Worm (Caenorhabditis elegans) whole organism, L1 larva: ENCODE measurements around the gene F29B9.12.

Experiments
- F16B12.6 ChIP-seq: fragments of 150-350 bp; optimal IDR thresholded peaks from 2 replicates; lab custom pipeline; 2014; ENCODE audit warnings: missing biosample characterization, missing genetic modification characterization
- Y116A8C.19 ChIP-seq: sonication (generic microtip); optimal IDR thresholded peaks from 2 replicates; lab custom pipeline; 2016; ENCODE audit warnings: missing compliant biosample characterization, missing genetic modification characterization, borderline replicate concordance
- ama-1 ChIP-seq: fragments of 150-350 bp; optimal IDR thresholded peaks from 2 replicates; lab custom pipeline; 2014
- blmp-1 ChIP-seq: fragments of 150-350 bp; optimal IDR thresholded peaks from 2 replicates; lab custom pipeline; 2014; ENCODE audit warnings: missing biosample characterization, missing genetic modification characterization
- ceh-82 ChIP-seq, 3 experiments: fragments of 150-350 bp in 1 of 3; sonication (generic microtip) in 2 of 3; optimal IDR thresholded peaks; 2 replicates each; lab custom pipeline; 2014 to 2017; ENCODE audit warnings: missing biosample characterization in 3 of 3, missing genetic modification characterization in 3 of 3
- ceh-90 ChIP-seq: sonication (generic microtip); optimal IDR thresholded peaks from 2 replicates; lab custom pipeline; 2016; ENCODE audit warnings: missing genetic modification characterization, missing compliant biosample characterization
- dsc-1 ChIP-seq: sonication (generic microtip); optimal IDR thresholded peaks from 2 replicates; lab custom pipeline; 2016; ENCODE audit warnings: mild to moderate bottlenecking, missing genetic modification characterization, missing compliant biosample characterization
- egl-13 ChIP-seq: sonication (generic microtip); optimal IDR thresholded peaks from 2 replicates; lab custom pipeline; 2016; ENCODE audit warnings: missing genotype, missing genetic modification reagents, missing genetic modification characterization, missing compliant biosample characterization
- egl-27 ChIP-seq, 2 experiments: fragments of 150-350 bp in 1 of 2; sonication (generic microtip); optimal IDR thresholded peaks; 3 replicates each; lab custom pipeline; 2017 to 2018; ENCODE audit warnings: missing biosample characterization in 2 of 2, missing genetic modification characterization in 2 of 2, missing genetic modification reagents in 2 of 2
- elt-2 ChIP-seq: sonication (generic microtip); optimal IDR thresholded peaks from 2 replicates; lab custom pipeline; 2016; ENCODE audit warnings: missing genetic modification characterization, mild to moderate bottlenecking, inconsistent platforms, missing compliant biosample characterization, missing genetic modification reagents
- elt-3 ChIP-seq, 6 experiments: fragments of 150-350 bp in 1 of 6; sonication (generic microtip); optimal IDR thresholded peaks; 2 replicates each; lab custom pipeline; 2017 to 2018; ENCODE audit warnings: missing biosample characterization in 6 of 6, missing genetic modification characterization in 6 of 6, inconsistent platforms in 1 of 6
- fkh-10 ChIP-seq: sonication (generic microtip); optimal IDR thresholded peaks from 2 replicates; lab custom pipeline; 2017; ENCODE audit warnings: missing biosample characterization, missing genetic modification reagents, missing genetic modification characterization
- grh-1 ChIP-seq: fragments of 200-800 bp; sonication (Bioruptor generic); IDR thresholded peaks from 2 replicates; pipeline ENCODE4 v1.3.6; 2022; ENCODE audit warnings: missing genetic modification reagents, missing genetic modification characterization, missing compliant biosample characterization
- hlh-17 ChIP-seq: fragments of 200-800 bp; sonication (Bioruptor generic); optimal IDR thresholded peaks from 2 replicates; lab custom pipeline; 2018; ENCODE audit warnings: missing genetic modification characterization, mild to moderate bottlenecking, missing compliant biosample characterization, moderate library complexity, borderline replicate concordance
- hlh-4 ChIP-seq: sonication (generic microtip); optimal IDR thresholded peaks from 2 replicates; lab custom pipeline; 2016; ENCODE audit warnings: mild to moderate bottlenecking, missing genetic modification characterization, missing compliant biosample characterization
- isw-1 ChIP-seq: fragments of 200-800 bp; sonication (Bioruptor generic); IDR thresholded peaks from 2 replicates; pipeline ENCODE4 v1.3.6; 2022; ENCODE audit warnings: missing genetic modification characterization, missing compliant biosample characterization
- lin-13 ChIP-seq: fragments of 150-350 bp; optimal IDR thresholded peaks from 2 replicates; lab custom pipeline; 2014; ENCODE audit warnings: missing biosample characterization, missing genetic modification reagents, missing genetic modification characterization
- lin-15B ChIP-seq: fragments of 150-350 bp; sonication (generic microtip); optimal IDR thresholded peaks from 3 replicates; lab custom pipeline; 2014; ENCODE audit warnings: missing biosample characterization, missing genetic modification characterization
- lsy-2 ChIP-seq, 2 experiments: fragments of 150-350 bp; optimal IDR thresholded peaks; 2 replicates each; lab custom pipeline; 2014; ENCODE audit warnings: missing biosample characterization in 2 of 2, missing genetic modification characterization in 2 of 2
- mef-2 ChIP-seq: fragments of 150-350 bp; optimal IDR thresholded peaks from 2 replicates; lab custom pipeline; 2014; ENCODE audit warnings: missing biosample characterization, missing genetic modification characterization
- nhr-28 ChIP-seq: fragments of 150-350 bp; optimal IDR thresholded peaks from 2 replicates; lab custom pipeline; 2014; ENCODE audit warnings: missing biosample characterization, missing genetic modification characterization
- nhr-47 ChIP-seq: sonication (generic microtip); optimal IDR thresholded peaks from 2 replicates; lab custom pipeline; 2016; ENCODE audit warnings: mild to moderate bottlenecking, missing genetic modification characterization, moderate library complexity, missing compliant biosample characterization
- nhr-84 ChIP-seq: sonication (generic microtip); optimal IDR thresholded peaks from 2 replicates; lab custom pipeline; 2017; ENCODE audit warnings: missing biosample characterization, missing genetic modification characterization
- pag-3 ChIP-seq: sonication (generic microtip); optimal IDR thresholded peaks from 2 replicates; lab custom pipeline; 2017; ENCODE audit warnings: missing genetic modification characterization, mild to moderate bottlenecking, missing compliant biosample characterization, antibody characterized with exemption, borderline replicate concordance; ENCODE audit not compliant: insufficient read depth
- pax-3 ChIP-seq: fragments of 200-800 bp; sonication (Bioruptor generic); optimal IDR thresholded peaks from 2 replicates; lab custom pipeline; 2018; ENCODE audit warnings: mild to moderate bottlenecking, missing genetic modification characterization, moderate library complexity, missing compliant biosample characterization
- pqm-1 ChIP-seq: sonication (generic microtip); optimal IDR thresholded peaks from 3 replicates; lab custom pipeline; 2017; ENCODE audit warnings: missing biosample characterization, missing genetic modification characterization
- rnt-1 ChIP-seq: sonication (generic microtip); optimal IDR thresholded peaks from 2 replicates; lab custom pipeline; 2016; ENCODE audit warnings: mild to moderate bottlenecking, missing genetic modification characterization, moderate library complexity, missing compliant biosample characterization
- snu-23 ChIP-seq: sonication (generic microtip); optimal IDR thresholded peaks from 2 replicates; lab custom pipeline; 2016; ENCODE audit warnings: missing genetic modification characterization, missing compliant biosample characterization
- sptf-1 ChIP-seq: fragments of 150-350 bp; optimal IDR thresholded peaks from 2 replicates; lab custom pipeline; 2014; ENCODE audit warnings: missing biosample characterization, missing genetic modification characterization
- unc-62 ChIP-seq: fragments of 150-350 bp; optimal IDR thresholded peaks from 2 replicates; lab custom pipeline; 2014; ENCODE audit warnings: missing biosample characterization, missing genetic modification reagents, missing genetic modification characterization
- unc-98 ChIP-seq: fragments of 200-800 bp; sonication (Bioruptor generic); IDR thresholded peaks from 2 replicates; pipeline ENCODE4 v1.3.6; 2022; ENCODE audit warnings: missing genetic modification characterization, missing compliant biosample characterization
- vab-15 ChIP-seq: sonication (generic microtip); optimal IDR thresholded peaks from 2 replicates; lab custom pipeline; 2017; ENCODE audit warnings: missing genotype, mild to moderate bottlenecking, missing genetic modification characterization, missing compliant biosample characterization
- xbp-1 ChIP-seq: sonication (generic microtip); optimal IDR thresholded peaks from 2 replicates; lab custom pipeline; 2016; ENCODE audit warnings: missing genetic modification characterization, missing compliant biosample characterization
- zag-1 ChIP-seq: fragments of 150-350 bp; optimal IDR thresholded peaks from 2 replicates; lab custom pipeline; 2014; ENCODE audit warnings: missing biosample characterization, missing genetic modification characterization
- ztf-4 ChIP-seq: fragments of 150-350 bp; optimal IDR thresholded peaks from 2 replicates; lab custom pipeline; 2014; ENCODE audit warnings: missing biosample characterization, missing genetic modification characterization

Gene F29B9.12

DNA sequence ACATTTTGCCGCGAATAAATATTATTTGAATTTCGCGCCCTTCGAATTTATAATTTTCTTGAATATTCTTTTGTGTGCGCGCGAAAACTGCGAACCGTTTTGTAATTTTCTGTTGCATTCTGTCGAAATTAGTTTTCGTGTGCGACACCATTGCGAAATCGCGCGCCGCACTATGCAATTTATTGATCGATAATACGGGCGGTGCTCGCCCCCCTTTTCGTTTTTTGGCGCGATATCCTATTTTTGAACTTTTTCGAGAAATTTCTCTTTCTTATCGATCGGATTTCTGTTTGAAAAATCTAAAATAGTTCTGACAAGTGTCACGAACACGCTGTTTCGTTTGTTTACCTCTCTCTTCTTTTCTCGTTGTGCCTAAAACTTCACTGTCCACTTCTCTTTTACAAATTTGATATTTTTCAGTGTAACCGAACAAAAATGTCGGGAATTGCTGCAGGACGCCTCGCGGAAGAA lies 18.7 kb upstream of the F29B9.12 start, which contains the start of gene ubc-9 (continued):
- TF ChIP-seq vab-15 (tag; lab: Kevin White, UChicago) (peak; percentile 0), xbp-1 (tag; lab: Kevin White, UChicago) (peak; percentile 70), blmp-1 (tag; lab: Kevin White, UChicago) (peak; percentile 49), nhr-47 (tag; lab: Kevin White, UChicago) (peak; percentile 82), lin-13 (GFP tag; lab: Kevin White, UChicago) (peak; percentile 88), nhr-28 (tag; lab: Kevin White, UChicago) (no peak), lsy-2 (tag; optimal IDR thresholded peaks at IDR 0.05; lab: Kevin White, UChicago) (peak; percentile 74 to 76), mef-2 (tag; lab: Kevin White, UChicago) (no peak), unc-62 (GFP tag; lab: Kevin White, UChicago) (no peak), isw-1 (peak; percentile 69), pag-3 (tag; lab: Kevin White, UChicago) (no peak), elt-2 (tag; lab: Kevin White, UChicago) (peak; percentile 31), ceh-82 (tag; optimal IDR thresholded peaks at IDR 0.05; lab: Kevin White, UChicago) (peak in 2 of 3 experiments; percentile 65 to 80), lin-15B (tag; lab: Kevin White, UChicago) (peak; percentile 70), snu-23 (GFP tag; lab: Kevin White, UChicago) (peak; percentile 88), elt-3 (tag; optimal IDR thresholded peaks at IDR 0.05; lab: Kevin White, UChicago) (peak in 2 of 6 experiments; percentile 18 to 25), F16B12.6 (tag; lab: Kevin White, UChicago) (peak; percentile 16)
- TF ChIP-seq, all 84 proteins: peak for 46

DNA sequence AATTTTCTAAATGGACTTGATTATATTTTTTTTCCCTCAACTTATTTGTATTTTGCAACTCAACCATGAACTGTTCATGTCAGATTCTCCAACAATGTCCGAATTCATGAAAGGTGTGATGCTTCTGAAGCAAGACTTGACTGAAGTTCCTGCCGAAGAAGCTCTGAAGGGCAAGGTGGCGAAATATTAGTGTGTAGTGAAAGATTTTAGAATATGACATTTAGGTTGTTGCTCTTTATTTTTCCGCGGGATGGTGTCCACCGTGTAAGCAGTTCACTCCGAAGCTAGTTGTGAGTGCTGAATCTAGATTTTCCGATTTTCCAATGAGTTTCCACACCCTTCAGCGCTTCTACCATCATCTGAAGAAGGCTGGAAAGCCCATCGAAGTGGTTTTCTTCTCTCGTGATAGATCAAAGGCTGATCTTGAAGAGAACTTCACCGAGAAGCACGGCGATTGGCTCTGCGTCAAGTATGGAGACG lies 16.9 kb upstream of the F29B9.12 start, which contains the start of gene F29B9.5:
Gene F29B9.5 (plus strand): TSS at position 51 of the 480 bp plus-strand sequence.
- TF ChIP-seq ama-1 (lab: Kevin White, UChicago): peak; percentile 61
- no peak for TF ChIP-seq egl-13 (tag; lab: Kevin White, UChicago)
- TF ChIP-seq ztf-4: no peak
- no peak for TF ChIP-seq sptf-1 (tag; lab: Kevin White, UChicago)
- TF ChIP-seq rnt-1: peak; percentile 18
- TF ChIP-seq isw-1: no peak

ce11 chrIV:4652962-4653361 lies 16.4 kb upstream of the F29B9.12 start, which contains the start of gene psr-1:
Gene psr-1, plus strand, starts transcription at chrIV:4653262.
- TF ChIP-seq rnt-1 (no peak), isw-1 (no peak)
- TF ChIP-seq, all 84 proteins: peak for 0

DNA sequence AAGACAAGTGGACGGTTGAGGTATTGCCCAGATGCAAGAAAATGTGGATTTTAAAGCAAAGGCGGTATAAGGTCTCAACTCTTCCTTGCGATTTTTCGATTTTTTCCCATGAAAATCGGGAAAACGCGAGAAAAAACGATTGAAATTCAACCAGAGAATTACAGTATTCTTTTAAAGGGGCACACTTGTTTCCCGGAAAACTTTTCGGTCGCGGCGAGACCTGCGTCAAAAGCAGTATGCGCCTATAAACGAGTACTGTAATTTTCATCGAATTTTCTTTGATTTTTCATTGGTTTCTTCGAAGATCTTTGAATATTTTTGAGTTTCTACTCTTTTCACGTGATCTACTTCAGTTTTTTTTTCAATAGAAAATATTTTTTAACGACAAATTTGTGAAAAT lies 15.6 kb upstream of the F29B9.12 start:
- no peak for TF ChIP-seq fkh-10 (GFP tag; lab: Kevin White, UChicago)
- no peak for TF ChIP-seq unc-98
- no peak for TF ChIP-seq nhr-84
- TF ChIP-seq nhr-28 (tag; lab: Kevin White, UChicago): no peak
- no peak for TF ChIP-seq egl-27 (tag; optimal IDR thresholded peaks at IDR 0.05; lab: Kevin White, UChicago)
- TF ChIP-seq pqm-1 (tag; lab: Kevin White, UChicago): no peak
- no peak for TF ChIP-seq isw-1
- TF ChIP-seq dsc-1 (tag; lab: Kevin White, UChicago): no peak
- TF ChIP-seq Y116A8C.19 (tag; lab: Kevin White, UChicago): no peak
- TF ChIP-seq pax-3 (tag; lab: Kevin White, UChicago): no peak
- TF ChIP-seq grh-1 (GFP tag; lab: Robert Waterston, UW): no peak
- TF ChIP-seq ceh-90 (tag; lab: Kevin White, UChicago): no peak
- no peak for TF ChIP-seq hlh-17 (GFP tag; lab: Kevin White, UChicago)
- TF ChIP-seq zag-1: no peak
- TF ChIP-seq hlh-4 (tag; lab: Kevin White, UChicago): no peak
